Fruit fly (Drosophila melanogaster) whole organism, embryonic: ENCODE results near the gene CG11030.

Source experiments
- Atf-2 ChIP-seq: fragments of 200-800 bp; sonication (Bioruptor generic); optimal IDR thresholded peaks from 2 replicates; lab custom pipeline; 2016; ENCODE audit warnings: missing biosample characterization, missing genetic modification characterization
- Bgb ChIP-seq: fragments of 200-800 bp; sonication (Bioruptor generic); IDR thresholded peaks from 2 replicates; pipeline ENCODE4 v1.3.6; 2022; ENCODE audit warnings: missing biosample characterization, missing genetic modification characterization; ENCODE audit not compliant: partially characterized antibody
- C15 ChIP-seq: fragments of 200-800 bp; sonication (Bioruptor generic); IDR thresholded peaks from 3 replicates; pipeline ENCODE4 v1.3.6; 2022; ENCODE audit warnings: missing biosample characterization, missing genetic modification characterization
- CG13287 ChIP-seq: fragments of 200-800 bp; sonication (Bioruptor generic); IDR thresholded peaks from 2 replicates; pipeline ENCODE4 v1.3.6; 2022; ENCODE audit warnings: missing biosample characterization, missing genetic modification characterization; ENCODE audit not compliant: partially characterized antibody
- CG15073 ChIP-seq: fragments of 200-800 bp; sonication (Bioruptor generic); optimal IDR thresholded peaks from 2 replicates; lab custom pipeline; 2016; ENCODE audit warnings: missing biosample characterization, missing genetic modification characterization
- CG17328 ChIP-seq: fragments of 200-800 bp; sonication (Bioruptor generic); IDR thresholded peaks from 2 replicates; pipeline ENCODE4 v1.3.6; 2022; ENCODE audit warnings: missing biosample characterization, missing genetic modification characterization
- CG17361 ChIP-seq: fragments of 200-800 bp; sonication (Bioruptor generic); IDR thresholded peaks from 3 replicates; pipeline ENCODE4 v1.3.6; 2022; ENCODE audit warnings: missing biosample characterization, missing genetic modification characterization
- CG17912 ChIP-seq: fragments of 200-800 bp; sonication (Bioruptor generic); optimal IDR thresholded peaks from 2 replicates; lab custom pipeline; 2018; ENCODE audit warnings: missing biosample characterization, mild to moderate bottlenecking, missing genetic modification characterization
- CG18011 ChIP-seq: fragments of 200-800 bp; sonication (Bioruptor generic); optimal IDR thresholded peaks from 2 replicates; lab custom pipeline; 2017; ENCODE audit warnings: missing biosample characterization, missing genetic modification characterization, mild to moderate bottlenecking, moderate library complexity, missing genotype
- CG2889 ChIP-seq: fragments of 200-800 bp; sonication (Bioruptor generic); IDR thresholded peaks from 3 replicates; pipeline ENCODE4 v1.3.6; 2022; ENCODE audit warnings: missing biosample characterization, missing genetic modification characterization
- CG3163 ChIP-seq: fragments of 200-800 bp; sonication (Bioruptor generic); optimal IDR thresholded peaks from 3 replicates; lab custom pipeline; 2016; ENCODE audit warnings: missing biosample characterization, missing genetic modification characterization
- CG33213 ChIP-seq: fragments of 200-800 bp; sonication (Bioruptor generic); optimal IDR thresholded peaks from 3 replicates; lab custom pipeline; 2016; ENCODE audit warnings: missing biosample characterization, missing genetic modification characterization
- CG33557 ChIP-seq: fragments of 200-800 bp; sonication (Bioruptor generic); optimal IDR thresholded peaks from 2 replicates; lab custom pipeline; 2019; ENCODE audit warnings: missing biosample characterization, mild to moderate bottlenecking, missing genetic modification characterization, moderate library complexity
- CG4617 ChIP-seq: fragments of 200-800 bp; sonication (Bioruptor generic); optimal IDR thresholded peaks from 3 replicates; lab custom pipeline; 2016; ENCODE audit warnings: missing biosample characterization, missing genetic modification characterization, borderline replicate concordance
- CG7357 ChIP-seq: fragments of 200-800 bp; sonication (Bioruptor generic); IDR thresholded peaks from 3 replicates; pipeline ENCODE4 v1.3.6; 2022; ENCODE audit warnings: missing biosample characterization, missing genetic modification characterization
- CG9876 ChIP-seq: fragments of 200-800 bp; sonication (Bioruptor generic); optimal IDR thresholded peaks from 2 replicates; lab custom pipeline; 2016; ENCODE audit warnings: missing biosample characterization, missing genetic modification characterization
- CG9932 ChIP-seq: fragments of 200-800 bp; sonication (Bioruptor generic); IDR thresholded peaks from 2 replicates; pipeline ENCODE4 v1.3.6; 2022; ENCODE audit warnings: missing biosample characterization, missing genetic modification characterization
- CHES-1-like ChIP-seq: fragments of 200-800 bp; sonication (Bioruptor generic); optimal IDR thresholded peaks from 2 replicates; lab custom pipeline; 2016; ENCODE audit warnings: missing biosample characterization, missing genetic modification characterization
- Dfd ChIP-seq, 2 experiments: fragments of >200 bp; optimal IDR thresholded peaks; 2 replicates each; lab custom pipeline; 2017; ENCODE audit warnings: missing biosample characterization in 2 of 2, missing genetic modification characterization in 2 of 2
- HLH3B ChIP-seq: fragments of 200-800 bp; sonication (Bioruptor generic); IDR thresholded peaks from 2 replicates; pipeline ENCODE4 v1.3.6; 2022; ENCODE audit warnings: missing biosample characterization, missing genetic modification characterization
- Hr78 ChIP-seq, 2 experiments: fragments of 200-800 bp in 1 of 2; fragments of >200 bp in 1 of 2; sonication (Bioruptor generic) in 1 of 2; optimal IDR thresholded peaks; 2 replicates each; lab custom pipeline; 2017 to 2019; ENCODE audit warnings: missing biosample characterization in 2 of 2, missing genetic modification characterization in 2 of 2, mild to moderate bottlenecking in 1 of 2, moderate library complexity in 1 of 2
- Jarid2 ChIP-seq: fragments of 200-800 bp; sonication (Bioruptor generic); optimal IDR thresholded peaks from 3 replicates; lab custom pipeline; 2017; ENCODE audit warnings: mild to moderate bottlenecking, missing biosample characterization, missing genetic modification reagents, missing genetic modification characterization
- Lim3 ChIP-seq: fragments of 200-800 bp; sonication (Bioruptor generic); IDR thresholded peaks from 2 replicates; pipeline ENCODE4 v1.3.6; 2022; ENCODE audit warnings: missing biosample characterization, missing genetic modification characterization
- Opbp ChIP-seq: fragments of 200-800 bp; sonication (Bioruptor generic); IDR thresholded peaks from 3 replicates; pipeline ENCODE4 v1.3.6; 2022; ENCODE audit warnings: missing biosample characterization, missing genetic modification characterization; ENCODE audit not compliant: partially characterized antibody
- Poxn ChIP-seq: fragments of 200-800 bp; sonication (Bioruptor generic); IDR thresholded peaks from 2 replicates; pipeline ENCODE4 v1.3.6; 2022; ENCODE audit warnings: missing biosample characterization, missing genetic modification characterization
- Sry-δ ChIP-seq: fragments of 200-800 bp; sonication (Bioruptor generic); optimal IDR thresholded peaks from 2 replicates; lab custom pipeline; 2016; ENCODE audit warnings: missing biosample characterization, missing genetic modification characterization
- Stat92E ChIP-seq, 3 experiments: fragments of >200 bp in 2 of 3; fragments of 200-800 bp in 1 of 3; sonication (Bioruptor generic) in 1 of 3; optimal IDR thresholded peaks; 2 replicates each; lab custom pipeline; 2017 to 2019; ENCODE audit warnings: missing biosample characterization in 3 of 3, missing genetic modification characterization in 3 of 3, mild to moderate bottlenecking in 1 of 3, moderate library complexity in 1 of 3
- Tbp ChIP-seq: fragments of >200 bp; optimal IDR thresholded peaks from 2 replicates; lab custom pipeline; 2018; ENCODE audit warnings: missing biosample characterization, missing genetic modification characterization
- Trl ChIP-seq, 3 experiments: fragments of >200 bp in 2 of 3; fragments of 200-800 bp in 1 of 3; sonication (Bioruptor generic) in 1 of 3; optimal IDR thresholded peaks; 2 replicates in 1 of 3; 3 replicates in 2 of 3; lab custom pipeline; 2016 to 2017; ENCODE audit warnings: missing biosample characterization in 1 of 3, missing genetic modification characterization in 1 of 3
- abd-A ChIP-seq: fragments of 200-800 bp; sonication (Bioruptor generic); optimal IDR thresholded peaks from 3 replicates; lab custom pipeline; 2019; ENCODE audit warnings: missing biosample characterization, mild to moderate bottlenecking, missing genetic modification characterization, moderate library complexity
- ci ChIP-seq: fragments of 200-800 bp; sonication (Bioruptor generic); IDR thresholded peaks from 3 replicates; pipeline ENCODE4 v1.3.6; 2022; ENCODE audit warnings: missing biosample characterization, missing genetic modification characterization
- cwo ChIP-seq: fragments of 200-800 bp; sonication (Bioruptor generic); optimal IDR thresholded peaks from 3 replicates; lab custom pipeline; 2017; ENCODE audit warnings: missing biosample characterization, missing genetic modification characterization, mild to moderate bottlenecking, moderate library complexity, missing genetic modification reagents
- dpn ChIP-seq, 2 experiments: fragments of 200-800 bp; sonication (Bioruptor generic); optimal IDR thresholded peaks; 3 replicates each; lab custom pipeline; 2016; ENCODE audit warnings: missing biosample characterization in 2 of 2, missing genetic modification characterization in 2 of 2
- dysf ChIP-seq: fragments of 200-800 bp; sonication (Bioruptor generic); IDR thresholded peaks from 3 replicates; pipeline ENCODE4 v1.3.6; 2022; ENCODE audit warnings: missing biosample characterization, missing genetic modification characterization
- en ChIP-seq: fragments of 200-800 bp; sonication (Bioruptor generic); optimal IDR thresholded peaks from 2 replicates; lab custom pipeline; 2016; ENCODE audit warnings: missing biosample characterization, missing genetic modification characterization
- fd102C ChIP-seq: fragments of 200-800 bp; sonication (Bioruptor generic); optimal IDR thresholded peaks from 2 replicates; lab custom pipeline; 2018; ENCODE audit warnings: missing biosample characterization, mild to moderate bottlenecking, missing genetic modification characterization, moderate library complexity
- fd64A ChIP-seq: fragments of 200-800 bp; sonication (Bioruptor generic); optimal IDR thresholded peaks from 3 replicates; lab custom pipeline; 2018; ENCODE audit warnings: missing biosample characterization, mild to moderate bottlenecking, missing genetic modification characterization
- fd96Cb ChIP-seq: fragments of 200-800 bp; sonication (Bioruptor generic); optimal IDR thresholded peaks from 2 replicates; lab custom pipeline; 2018; ENCODE audit warnings: missing biosample characterization, mild to moderate bottlenecking, missing genetic modification characterization, moderate library complexity
- fru ChIP-seq: fragments of >200 bp; optimal IDR thresholded peaks from 2 replicates; lab custom pipeline; 2017
- gfzf ChIP-seq: fragments of 200-800 bp; sonication (Bioruptor generic); optimal IDR thresholded peaks from 2 replicates; lab custom pipeline; 2016; ENCODE audit warnings: missing biosample characterization, mild to moderate bottlenecking, missing genetic modification characterization, moderate library complexity
- grau ChIP-seq: fragments of 200-800 bp; optimal IDR thresholded peaks from 3 replicates; lab custom pipeline; 2019; ENCODE audit warnings: missing biosample characterization, mild to moderate bottlenecking, missing genetic modification characterization, moderate library complexity
- jumu ChIP-seq: fragments of 200-800 bp; sonication (Bioruptor generic); optimal IDR thresholded peaks from 3 replicates; lab custom pipeline; 2016; ENCODE audit warnings: missing biosample characterization, missing genetic modification characterization
- ken ChIP-seq: fragments of 200-800 bp; sonication (Bioruptor generic); IDR thresholded peaks from 3 replicates; pipeline ENCODE4 v1.3.6; 2022; ENCODE audit warnings: missing biosample characterization, missing genetic modification characterization
- nerfin-2 ChIP-seq: fragments of 200-800 bp; sonication (Bioruptor generic); IDR thresholded peaks from 2 replicates; pipeline ENCODE4 v1.3.6; 2022; ENCODE audit warnings: missing biosample characterization, missing genetic modification characterization; ENCODE audit not compliant: partially characterized antibody
- nom ChIP-seq: fragments of 200-800 bp; sonication (Bioruptor generic); optimal IDR thresholded peaks from 2 replicates; lab custom pipeline; 2017; ENCODE audit warnings: missing biosample characterization, missing genetic modification characterization, mild to moderate bottlenecking, moderate library complexity, missing genetic modification reagents
- pb ChIP-seq: fragments of 200-800 bp; sonication (Bioruptor generic); optimal IDR thresholded peaks from 3 replicates; lab custom pipeline; 2016; ENCODE audit warnings: missing biosample characterization, missing genetic modification characterization
- slbo ChIP-seq: fragments of 200-800 bp; sonication (Bioruptor generic); IDR thresholded peaks from 2 replicates; pipeline ENCODE4 v1.3.6; 2022; ENCODE audit warnings: missing biosample characterization, missing genetic modification characterization
- sna ChIP-seq: fragments of 200-800 bp; sonication (Bioruptor generic); IDR thresholded peaks from 2 replicates; pipeline ENCODE4 v1.3.6; 2022; ENCODE audit warnings: missing biosample characterization, missing genetic modification characterization; ENCODE audit not compliant: partially characterized antibody
- tna ChIP-seq: fragments of 200-800 bp; sonication (Bioruptor generic); IDR thresholded peaks from 2 replicates; pipeline ENCODE4 v1.3.6; 2022; ENCODE audit warnings: missing biosample characterization, missing genetic modification characterization; ENCODE audit not compliant: partially characterized antibody
- vfl ChIP-seq: fragments of 200-800 bp; sonication (Bioruptor generic); optimal IDR thresholded peaks from 2 replicates; lab custom pipeline; 2016; ENCODE audit warnings: missing biosample characterization, missing genetic modification characterization

CG11030 gene

dm6 chr2L:5724521-5725023 is at the start of gene CG11030 (continued):
- TF ChIP-seq Dfd (GFP tag; optimal IDR thresholded peaks at IDR 0.05; lab: Kevin White, UChicago) (no peak), nom (no peak), CG17328 (GFP tag; lab: Robert Waterston, UW) (0 out of 2 replicates have a peak, but pooled peaks have one; percentile 6), Trl (optimal IDR thresholded peaks at IDR 0.05; lab: Kevin White, UChicago) (peak in 1 of 2 experiments; percentile 12), Trl (GFP tag; optimal IDR thresholded peaks at IDR 0.05; lab: Kevin White, UChicago) (no peak), ci (GFP tag; lab: Robert Waterston, UW) (0 out of 3 replicates have a peak, but pooled peaks have one; percentile 37), Sry-δ (peak; percentile 92), fd102C (GFP tag; lab: Kevin White, UChicago) (no peak), Opbp (GFP tag; lab: Robert Waterston, UW) (peak; percentile 99), CG4617 (GFP tag; lab: Kevin White, UChicago) (peak; percentile 15), abd-A (no peak), CG17361 (GFP tag; lab: Robert Waterston, UW) (no peak), jumu (GFP tag; lab: Kevin White, UChicago) (no peak), CG15073 (GFP tag; lab: Kevin White, UChicago) (no peak), tna (peak; percentile 98), fru (lab: Kevin White, UChicago) (no peak), CG13287 (GFP tag; lab: Robert Waterston, UW) (peak; percentile 99), gfzf (GFP tag; lab: Kevin White, UChicago) (no peak), HLH3B (no peak), Lim3 (GFP tag; lab: Robert Waterston, UW) (no peak), CHES-1-like (GFP tag; lab: Kevin White, UChicago) (peak; percentile 46), Tbp (GFP tag; lab: Kevin White, UChicago) (no peak), Poxn (GFP tag; lab: Robert Waterston, UW) (no peak), Atf-2 (no peak), en (GFP tag; lab: Kevin White, UChicago) (no peak), nerfin-2 (peak; percentile 98), CG2889 (GFP tag; lab: Robert Waterston, UW) (no peak), sna (GFP tag; lab: Robert Waterston, UW) (peak; percentile 98), CG33213 (peak; percentile 31), ken (GFP tag; lab: Robert Waterston, UW) (no peak), pb (GFP tag; lab: Kevin White, UChicago) (no peak), Hr78 (GFP tag; optimal IDR thresholded peaks at IDR 0.05; lab: Kevin White, UChicago) (no peak), CG33557 (no peak), grau (no peak), fd96Cb (no peak), CG3163 (GFP tag; lab: Kevin White, UChicago) (no peak), slbo (GFP tag; lab: Robert Waterston, UW) (peak; percentile 38; the same call in 1 of the 2 replicates), CG9932 (peak; percentile 82), vfl (GFP tag; lab: Kevin White, UChicago) (no peak), Bgb (GFP tag; lab: Robert Waterston, UW) (peak; percentile 100), fd64A (peak; percentile 19), Jarid2 (GFP tag; lab: Kevin White, UChicago) (peak; percentile 61), C15 (GFP tag; lab: Robert Waterston, UW) (no peak), dpn (GFP tag; optimal IDR thresholded peaks at IDR 0.05; lab: Kevin White, UChicago) (no peak), cwo (GFP tag; lab: Kevin White, UChicago) (no peak), Stat92E (GFP tag; optimal IDR thresholded peaks at IDR 0.05; lab: Kevin White, UChicago) (peak in 1 of 3 experiments; percentile 39), CG17912 (no peak), CG7357 (no peak), CG18011 (GFP tag; lab: Kevin White, UChicago) (no peak), dysf (GFP tag; lab: Robert Waterston, UW) (no peak), CG9876 (GFP tag; lab: Kevin White, UChicago) (no peak)
